Fruit fly (Drosophila melanogaster) whole organism, embryonic: Measurements from ENCODE around the gene CG13917.

ENCODE experiments used
- Ada2b ChIP-seq: fragments of 200-800 bp; sonication (Bioruptor generic); IDR thresholded peaks from 2 replicates; pipeline ENCODE4 v1.3.6; 2022; ENCODE audit warnings: missing biosample characterization, missing genetic modification characterization
- Awh ChIP-seq: fragments of 200-800 bp; sonication (Bioruptor generic); IDR thresholded peaks from 2 replicates; pipeline ENCODE4, ENCODE4 v1.3.6; 2022; ENCODE audit warnings: missing biosample characterization, missing genetic modification characterization
- C15 ChIP-seq: fragments of 200-800 bp; sonication (Bioruptor generic); IDR thresholded peaks from 3 replicates; pipeline ENCODE4 v1.3.6; 2022; ENCODE audit warnings: missing biosample characterization, missing genetic modification characterization
- CG10321 ChIP-seq: fragments of 200-800 bp; sonication (Bioruptor generic); IDR thresholded peaks from 2 replicates; pipeline ENCODE4 v1.3.6; 2022; ENCODE audit warnings: missing biosample characterization, missing genetic modification characterization
- CG10654 ChIP-seq: fragments of 200-800 bp; sonication (Bioruptor generic); optimal IDR thresholded peaks from 2 replicates; lab custom pipeline; 2016; ENCODE audit warnings: missing biosample characterization, missing genetic modification characterization
- CG11560 ChIP-seq: fragments of 200-800 bp; sonication (Bioruptor generic); IDR thresholded peaks from 3 replicates; pipeline ENCODE4 v1.3.6; 2022; ENCODE audit warnings: missing biosample characterization, missing genetic modification characterization
- CG13624 ChIP-seq: fragments of 200-800 bp; sonication (Bioruptor generic); optimal IDR thresholded peaks from 2 replicates; lab custom pipeline; 2016; ENCODE audit warnings: missing biosample characterization, missing genetic modification characterization
- CG13775 ChIP-seq: fragments of 200-800 bp; sonication (Bioruptor generic); optimal IDR thresholded peaks from 3 replicates; lab custom pipeline; 2017; ENCODE audit warnings: missing biosample characterization, mild to moderate bottlenecking, missing genetic modification characterization
- CG15479 ChIP-seq: fragments of 200-800 bp; sonication (Bioruptor generic); optimal IDR thresholded peaks from 3 replicates; lab custom pipeline; 2019; ENCODE audit warnings: missing biosample characterization, mild to moderate bottlenecking, missing genetic modification characterization, moderate library complexity
- CG1647 ChIP-seq: fragments of 200-800 bp; sonication (Bioruptor generic); optimal IDR thresholded peaks from 3 replicates; lab custom pipeline; 2016; ENCODE audit warnings: missing biosample characterization, missing genetic modification characterization
- CG18619 ChIP-seq: fragments of 200-800 bp; sonication (Bioruptor generic); optimal IDR thresholded peaks from 3 replicates; lab custom pipeline; 2017; ENCODE audit warnings: missing biosample characterization, mild to moderate bottlenecking, missing genetic modification characterization
- CG3065 ChIP-seq: fragments of 200-800 bp; sonication (Bioruptor generic); optimal IDR thresholded peaks from 2 replicates; lab custom pipeline; 2016; ENCODE audit warnings: missing biosample characterization, missing genetic modification characterization
- CG31388 ChIP-seq: fragments of 200-800 bp; sonication (Bioruptor generic); optimal IDR thresholded peaks from 2 replicates; lab custom pipeline; 2016; ENCODE audit warnings: missing biosample characterization, missing genetic modification characterization
- CG34376 ChIP-seq: fragments of 200-800 bp; sonication (Bioruptor generic); optimal IDR thresholded peaks from 2 replicates; lab custom pipeline; 2018; ENCODE audit warnings: missing biosample characterization, mild to moderate bottlenecking, missing genetic modification characterization
- CG4854 ChIP-seq: fragments of 200-800 bp; sonication (Bioruptor generic); optimal IDR thresholded peaks from 2 replicates; lab custom pipeline; 2016; ENCODE audit warnings: missing biosample characterization, missing genetic modification characterization, inconsistent platforms
- CG6254 ChIP-seq: fragments of 200-800 bp; sonication (Bioruptor generic); optimal IDR thresholded peaks from 3 replicates; lab custom pipeline; 2017; ENCODE audit warnings: mild to moderate bottlenecking, missing biosample characterization, missing genetic modification reagents, missing genetic modification characterization
- CG6765 ChIP-seq: fragments of 200-800 bp; sonication (Bioruptor generic); optimal IDR thresholded peaks from 3 replicates; lab custom pipeline; 2017; ENCODE audit warnings: missing biosample characterization, mild to moderate bottlenecking, missing genetic modification characterization
- CG7839 ChIP-seq: fragments of 200-800 bp; sonication (Bioruptor generic); optimal IDR thresholded peaks from 3 replicates; lab custom pipeline; 2018; ENCODE audit warnings: missing biosample characterization, mild to moderate bottlenecking, missing genetic modification characterization, moderate library complexity
- CG9876 ChIP-seq: fragments of 200-800 bp; sonication (Bioruptor generic); optimal IDR thresholded peaks from 2 replicates; lab custom pipeline; 2016; ENCODE audit warnings: missing biosample characterization, missing genetic modification characterization
- D19A ChIP-seq: fragments of 200-800 bp; optimal IDR thresholded peaks from 3 replicates; lab custom pipeline; 2019; ENCODE audit warnings: missing biosample characterization, mild to moderate bottlenecking, missing genetic modification characterization, moderate library complexity
- Dad ChIP-seq: fragments of 200-800 bp; sonication (Bioruptor generic); optimal IDR thresholded peaks from 3 replicates; lab custom pipeline; 2016; ENCODE audit warnings: missing biosample characterization, missing genetic modification characterization
- Dip2 ChIP-seq: fragments of 200-800 bp; sonication (Bioruptor generic); IDR thresholded peaks from 2 replicates; pipeline ENCODE4 v1.3.6; 2022; ENCODE audit warnings: missing biosample characterization, missing genetic modification characterization
- NK7.1 ChIP-seq: fragments of 200-800 bp; sonication (Bioruptor generic); optimal IDR thresholded peaks from 3 replicates; lab custom pipeline; 2016; ENCODE audit warnings: missing biosample characterization, missing genetic modification characterization
- Nf-YA ChIP-seq: fragments of 200-800 bp; sonication (Bioruptor generic); IDR thresholded peaks from 2 replicates; pipeline ENCODE4 v1.3.6; 2022; ENCODE audit warnings: missing biosample characterization, missing genetic modification characterization
- NfI ChIP-seq: fragments of 200-800 bp; sonication (Bioruptor generic); optimal IDR thresholded peaks from 3 replicates; lab custom pipeline; 2018; ENCODE audit warnings: missing biosample characterization, mild to moderate bottlenecking, missing genetic modification characterization, moderate library complexity
- Ravus ChIP-seq: fragments of 200-800 bp; sonication (Bioruptor generic); IDR thresholded peaks from 2 replicates; pipeline ENCODE4 v1.3.6; 2022; ENCODE audit warnings: missing biosample characterization, missing genetic modification characterization
- Rx ChIP-seq: fragments of 200-800 bp; sonication (Bioruptor generic); IDR thresholded peaks from 2 replicates; pipeline ENCODE4 v1.3.6; 2022; ENCODE audit warnings: missing biosample characterization, missing genetic modification characterization
- Scr ChIP-seq: fragments of 200-800 bp; sonication (Bioruptor generic); IDR thresholded peaks from 2 replicates; pipeline ENCODE4 v1.3.6; 2022; ENCODE audit warnings: missing biosample characterization, missing genetic modification characterization; ENCODE audit not compliant: partially characterized antibody
- Sry-β ChIP-seq: fragments of 200-800 bp; sonication (Bioruptor generic); optimal IDR thresholded peaks from 2 replicates; lab custom pipeline; 2018; ENCODE audit warnings: missing biosample characterization, mild to moderate bottlenecking, missing genetic modification characterization, moderate library complexity
- Sry-δ ChIP-seq: fragments of 200-800 bp; sonication (Bioruptor generic); optimal IDR thresholded peaks from 2 replicates; lab custom pipeline; 2016; ENCODE audit warnings: missing biosample characterization, missing genetic modification characterization
- ap ChIP-seq: fragments of 200-800 bp; sonication (Bioruptor generic); IDR thresholded peaks from 2 replicates; pipeline ENCODE4 v1.3.6; 2022; ENCODE audit warnings: missing biosample characterization, missing genetic modification characterization
- bbx ChIP-seq: fragments of 200-800 bp; sonication (Bioruptor generic); IDR thresholded peaks from 2 replicates; pipeline ENCODE4 v1.3.6; 2022; ENCODE audit warnings: missing biosample characterization, missing genetic modification characterization; ENCODE audit not compliant: partially characterized antibody
- bigmax ChIP-seq: fragments of 200-800 bp; sonication (Bioruptor generic); optimal IDR thresholded peaks from 2 replicates; lab custom pipeline; 2018; ENCODE audit warnings: missing biosample characterization, mild to moderate bottlenecking, missing genetic modification characterization
- bowl ChIP-seq: fragments of 200-800 bp; sonication (Bioruptor generic); IDR thresholded peaks from 2 replicates; pipeline ENCODE4 v1.3.6; 2022; ENCODE audit warnings: missing biosample characterization, missing genetic modification characterization
- br ChIP-seq: fragments of >200 bp; optimal IDR thresholded peaks from 2 replicates; lab custom pipeline; 2017
- btn ChIP-seq: fragments of 200-800 bp; sonication (Bioruptor generic); optimal IDR thresholded peaks from 2 replicates; lab custom pipeline; 2016; ENCODE audit warnings: missing biosample characterization, missing genetic modification characterization
- cad ChIP-seq: fragments of >200 bp; optimal IDR thresholded peaks from 2 replicates; lab custom pipeline; 2017; ENCODE audit warnings: missing biosample characterization, missing genetic modification characterization
- gcm ChIP-seq: fragments of 200-800 bp; sonication (Bioruptor generic); optimal IDR thresholded peaks from 2 replicates; lab custom pipeline; 2019; ENCODE audit warnings: missing biosample characterization, mild to moderate bottlenecking, missing genetic modification characterization, moderate library complexity
- gsb-n ChIP-seq: fragments of 200-800 bp; sonication (Bioruptor generic); optimal IDR thresholded peaks from 3 replicates; lab custom pipeline; 2018; ENCODE audit warnings: missing biosample characterization, mild to moderate bottlenecking, missing genetic modification characterization
- ind ChIP-seq: fragments of 200-800 bp; sonication (Bioruptor generic); optimal IDR thresholded peaks from 3 replicates; lab custom pipeline; 2016; ENCODE audit warnings: missing biosample characterization, missing genetic modification characterization
- maf-S ChIP-seq: fragments of 200-800 bp; sonication (Bioruptor generic); optimal IDR thresholded peaks from 2 replicates; lab custom pipeline; 2016; ENCODE audit warnings: missing biosample characterization, missing genetic modification characterization
- org-1 ChIP-seq: fragments of 200-800 bp; sonication (Bioruptor generic); optimal IDR thresholded peaks from 2 replicates; lab custom pipeline; 2017; ENCODE audit warnings: missing biosample characterization, missing genetic modification characterization
- p53 ChIP-seq: fragments of 200-800 bp; sonication (Bioruptor generic); optimal IDR thresholded peaks from 2 replicates; lab custom pipeline; 2016; ENCODE audit warnings: missing biosample characterization, missing genetic modification characterization
- pfk ChIP-seq: fragments of 200-800 bp; sonication (Bioruptor generic); optimal IDR thresholded peaks from 2 replicates; lab custom pipeline; 2018; ENCODE audit warnings: missing biosample characterization, mild to moderate bottlenecking, missing genetic modification characterization, moderate library complexity
- slou ChIP-seq: fragments of 200-800 bp; sonication (Bioruptor generic); optimal IDR thresholded peaks from 3 replicates; lab custom pipeline; 2016; ENCODE audit warnings: missing biosample characterization, missing genetic modification characterization
- sug ChIP-seq: fragments of 200-800 bp; optimal IDR thresholded peaks from 2 replicates; lab custom pipeline; 2019; ENCODE audit warnings: missing biosample characterization, mild to moderate bottlenecking, missing genetic modification characterization, moderate library complexity
- tna ChIP-seq: fragments of 200-800 bp; sonication (Bioruptor generic); IDR thresholded peaks from 2 replicates; pipeline ENCODE4 v1.3.6; 2022; ENCODE audit warnings: missing biosample characterization, missing genetic modification characterization; ENCODE audit not compliant: partially characterized antibody
- ttk ChIP-seq: fragments of 200-800 bp; sonication (Bioruptor generic); IDR thresholded peaks from 2 replicates; pipeline ENCODE4 v2.1.2; 2022; ENCODE audit warnings: missing biosample characterization, missing genetic modification characterization
- wek ChIP-seq: fragments of 200-800 bp; sonication (Bioruptor generic); optimal IDR thresholded peaks from 3 replicates; lab custom pipeline; 2018; ENCODE audit warnings: missing biosample characterization, mild to moderate bottlenecking, missing genetic modification characterization, moderate library complexity
- z ChIP-seq: fragments of 200-800 bp; sonication (Bioruptor generic); IDR thresholded peaks from 3 replicates; pipeline ENCODE4 v1.3.6; 2022; ENCODE audit warnings: missing biosample characterization, missing genetic modification characterization
- zfh2 ChIP-seq: fragments of 200-800 bp; sonication (Bioruptor generic); optimal IDR thresholded peaks from 2 replicates; lab custom pipeline; 2016; ENCODE audit warnings: missing biosample characterization, missing genetic modification characterization

Gene CG13917

DNA sequence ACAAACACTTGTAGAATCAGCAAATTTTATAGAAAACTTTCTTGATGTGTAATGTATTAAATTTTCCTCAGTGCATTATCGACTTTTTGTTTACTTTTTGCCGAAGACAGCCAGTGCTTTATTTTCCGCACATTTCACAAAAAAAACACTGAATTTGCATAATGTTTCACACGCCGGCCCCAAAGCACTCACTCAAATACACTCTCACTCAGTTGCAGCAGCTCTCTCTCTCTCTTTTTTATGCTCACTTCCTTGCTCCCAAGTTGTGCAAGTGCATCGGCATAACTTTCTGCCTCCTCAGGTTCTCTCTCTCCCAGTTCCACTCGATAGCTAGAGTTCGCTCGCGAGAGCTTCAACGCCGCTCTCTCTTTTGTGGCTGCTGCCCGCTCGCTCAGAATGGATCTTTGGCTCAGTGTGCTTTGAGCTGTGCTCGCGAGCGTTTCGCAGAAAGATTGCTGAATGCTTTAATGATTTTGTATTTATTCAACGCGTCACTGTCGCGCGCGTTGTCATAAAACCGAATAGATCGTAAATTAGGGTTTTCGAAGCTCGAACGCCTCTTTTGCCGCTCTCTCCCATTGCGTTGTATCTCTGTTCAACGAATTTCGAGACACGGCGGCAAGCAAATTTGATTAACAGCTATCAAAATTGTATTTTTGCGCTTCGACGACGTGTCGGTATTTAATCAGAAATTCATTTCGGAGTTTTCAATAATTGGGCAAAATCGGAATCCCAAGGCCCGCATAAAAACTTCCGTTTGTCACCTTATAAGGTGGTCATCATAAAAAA lies 10.0 kb downstream of the CG13917 start (continued):
- TF ChIP-seq D19A (peak; percentile 18), CG34376 (GFP tag; lab: Kevin White, UChicago) (peak; percentile 66), CG31388 (GFP tag; lab: Kevin White, UChicago) (no peak), CG1647 (GFP tag; lab: Kevin White, UChicago) (no peak), btn (no peak), ttk (GFP tag; lab: Robert Waterston, UW) (no peak), Sry-δ (GFP tag; lab: Kevin White, UChicago) (no peak), bbx (peak; percentile 67), p53 (GFP tag; lab: Kevin White, UChicago) (no peak), cad (GFP tag; lab: Kevin White, UChicago) (no peak), Dip2 (GFP tag; lab: Robert Waterston, UW) (no peak), Scr (GFP tag; lab: Robert Waterston, UW) (peak; percentile 54), C15 (GFP tag; lab: Robert Waterston, UW) (no peak), CG10654 (GFP tag; lab: Kevin White, UChicago) (no peak), sug (peak; percentile 14), br (lab: Kevin White, UChicago) (no peak), CG6254 (GFP tag; lab: Kevin White, UChicago) (peak; percentile 24), Sry-β (no peak), bigmax (GFP tag; lab: Kevin White, UChicago) (no peak), CG13775 (no peak), zfh2 (no peak), Ada2b (GFP tag; lab: Robert Waterston, UW) (no peak), bowl (GFP tag; lab: Robert Waterston, UW) (no peak), Dad (GFP tag; lab: Kevin White, UChicago) (no peak), tna (peak; percentile 48; the same call in 1 of the 2 replicates), CG3065 (GFP tag; lab: Kevin White, UChicago) (no peak), org-1 (GFP tag; lab: Kevin White, UChicago) (no peak), Awh (GFP tag; lab: Robert Waterston, UW) (peak; percentile 27; the same call in 1 of the 2 replicates), pfk (no peak), CG9876 (GFP tag; lab: Kevin White, UChicago) (no peak), NK7.1 (GFP tag; lab: Kevin White, UChicago) (no peak), CG13624 (peak; percentile 68), wek (no peak), CG10321 (GFP tag; lab: Robert Waterston, UW) (no peak), CG18619 (GFP tag; lab: Kevin White, UChicago) (no peak), Rx (GFP tag; lab: Robert Waterston, UW) (no peak), CG11560 (tag; lab: Robert Waterston, UW) (no peak), maf-S (GFP tag; lab: Kevin White, UChicago) (no peak), z (GFP tag; lab: Robert Waterston, UW) (peak; percentile 99), Nf-YA (GFP tag; lab: Robert Waterston, UW) (no peak), CG4854 (no peak), Ravus (no peak), slou (GFP tag; lab: Kevin White, UChicago) (no peak), gcm (GFP tag; lab: Kevin White, UChicago) (peak; percentile 22), ind (no peak), gsb-n (tag; lab: Kevin White, UChicago) (no peak), CG6765 (GFP tag; lab: Kevin White, UChicago) (peak; percentile 60), NfI (GFP tag; lab: Kevin White, UChicago) (no peak), CG7839 (no peak), ap (GFP tag; lab: Robert Waterston, UW) (no peak), CG15479 (GFP tag; lab: Kevin White, UChicago) (peak; percentile 58)
